Fruit fly (Drosophila melanogaster): Measurements from ENCODE around the gene Rat1.

Rat1 gene

DNA sequence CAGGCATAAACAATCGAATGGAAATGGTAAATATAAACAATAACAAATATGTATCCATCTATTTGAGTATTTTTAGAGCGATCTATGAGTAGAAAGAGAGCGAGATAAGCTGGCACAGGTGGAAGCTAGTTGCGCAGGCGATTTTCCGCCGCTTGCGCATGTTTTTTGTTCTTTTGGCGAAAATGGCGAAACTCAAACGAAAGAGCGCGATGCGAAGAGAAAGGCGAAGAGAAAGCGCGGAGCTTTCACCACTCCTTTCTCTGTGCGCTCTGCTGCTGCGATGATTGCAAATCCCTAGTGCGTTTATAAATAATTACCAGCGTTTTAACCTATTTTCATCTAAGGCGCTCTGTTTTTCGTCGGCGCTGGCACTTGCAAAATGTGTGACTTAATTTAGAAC is 33.8 kb downstream of the Rat1 start (continued):
- no peak for TF ChIP-seq CG14965 (GFP tag; optimal IDR thresholded peaks at IDR 0.05; ENCODE audit: borderline replicate concordance)
- TF ChIP-seq fru (optimal IDR thresholded peaks at IDR 0.05) = no peak
- 0 out of 3 replicates have a peak, but pooled peaks have one; percentile 49 for TF ChIP-seq z (GFP tag; IDR thresholded peaks at IDR 0.05)
- no peak for TF ChIP-seq CG4617 (GFP tag; optimal IDR thresholded peaks at IDR 0.05; ENCODE audit: borderline replicate concordance)
- TF ChIP-seq pzg (GFP tag; optimal IDR thresholded peaks at IDR 0.05) = no peak
- no peak for TF ChIP-seq pan (optimal IDR thresholded peaks at IDR 0.05)
- TF ChIP-seq pan (GFP tag; optimal IDR thresholded peaks at IDR 0.05 in 1 of 2, IDR thresholded peaks at IDR 0.05 in 1 of 2) = peak in 1 of 2 experiments; percentile 19
- no peak for TF ChIP-seq CG6272 (GFP tag; IDR thresholded peaks at IDR 0.05)
- TF ChIP-seq CG10321 (GFP tag; IDR thresholded peaks at IDR 0.05) = no peak
- TF ChIP-seq gcm2 (GFP tag; optimal IDR thresholded peaks at IDR 0.05) = no peak
- peak in 1 of 2 experiments; percentile 47 for TF ChIP-seq Trl (optimal IDR thresholded peaks at IDR 0.05)
- no peak for TF ChIP-seq Trl (GFP tag; optimal IDR thresholded peaks at IDR 0.05)
- no peak for TF ChIP-seq Sin3A (optimal IDR thresholded peaks at IDR 0.05)
- TF ChIP-seq Blimp-1 (GFP tag; optimal IDR thresholded peaks at IDR 0.05) = no peak
- no peak for TF ChIP-seq MBD-R2 (GFP tag; IDR thresholded peaks at IDR 0.05)
- TF ChIP-seq kah (GFP tag; optimal IDR thresholded peaks at IDR 0.05) = peak; percentile 54
- TF ChIP-seq toy (GFP tag; IDR thresholded peaks at IDR 0.05) = no peak

DNA sequence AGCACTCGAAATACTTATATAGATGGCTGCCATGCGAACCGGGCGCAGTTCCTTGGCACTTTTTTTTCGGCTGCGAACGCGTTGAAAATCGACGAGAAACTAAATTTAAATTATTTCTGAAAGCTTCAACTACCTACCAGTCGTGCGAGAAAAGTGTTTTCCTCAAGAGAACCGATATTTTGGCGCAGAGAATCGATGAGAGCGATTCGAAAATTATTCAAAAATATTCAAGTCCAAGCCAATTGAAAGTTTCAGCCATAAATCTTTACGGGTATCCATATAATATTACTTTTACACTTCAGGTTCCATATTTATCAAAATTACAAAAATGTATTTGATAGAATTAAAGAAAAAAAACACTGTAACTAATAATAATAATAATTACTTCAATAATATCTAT is 34.8 kb downstream of the Rat1 start, which contains the start of gene CG18304:
Gene CG18304, minus strand, starts transcription at position 101 of the 400 bp plus-strand sequence.
- TF ChIP-seq CG11247 (GFP tag; IDR thresholded peaks at IDR 0.05) = no peak
- 0 out of 2 replicates have a peak, but pooled peaks have one; percentile 7 for TF ChIP-seq CG17328 (GFP tag; IDR thresholded peaks at IDR 0.05)

DNA sequence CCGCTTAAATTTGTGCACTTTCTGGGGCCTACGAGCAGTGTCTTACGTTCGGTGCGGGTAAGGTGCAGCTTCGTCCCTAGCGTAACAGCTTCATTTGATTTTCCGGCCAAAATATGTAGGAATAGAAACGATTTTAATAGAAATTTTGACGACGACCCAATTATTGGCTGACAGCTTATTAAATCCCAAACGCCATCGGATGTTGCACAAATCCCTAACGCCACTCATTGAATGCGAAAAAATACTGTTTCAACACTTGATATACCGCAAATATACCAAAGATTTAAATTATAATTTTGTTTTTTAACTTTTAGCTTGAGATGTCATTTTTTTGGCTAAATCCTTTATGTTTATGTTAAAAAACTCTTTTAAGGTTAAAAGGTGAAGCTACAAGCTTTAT is 37.2 kb downstream of the Rat1 start, which contains the start of gene Fgop2:
Gene Fgop2, minus strand, starts transcription at position 202 of the 400 bp plus-strand sequence.
- TF ChIP-seq YL-1 (GFP tag; optimal IDR thresholded peaks at IDR 0.05) (peak; percentile 72), Dp (GFP tag; optimal IDR thresholded peaks at IDR 0.05) (peak; percentile 74), CG1603 (tag; optimal IDR thresholded peaks at IDR 0.05) (peak; percentile 51), cas (GFP tag; IDR thresholded peaks at IDR 0.05) (no peak), slbo (GFP tag; IDR thresholded peaks at IDR 0.05) (no peak), Stat92E (GFP tag; optimal IDR thresholded peaks at IDR 0.05) (no peak), CG13287 (GFP tag; IDR thresholded peaks at IDR 0.05; ENCODE audit: partially characterized antibody) (peak; percentile 38; the same call in 1 of the 2 replicates), grn (GFP tag; optimal IDR thresholded peaks at IDR 0.05) (no peak), sob (GFP tag; IDR thresholded peaks at IDR 0.05) (peak; percentile 20; the same call in 1 of the 2 replicates), MESR4 (GFP tag; optimal IDR thresholded peaks at IDR 0.05) (peak; percentile 81), Ets97D (GFP tag; optimal IDR thresholded peaks at IDR 0.05) (peak; percentile 20), BtbVII (GFP tag; optimal IDR thresholded peaks at IDR 0.05) (no peak), esg (GFP tag; conservative IDR thresholded peaks at IDR 0.05) (no peak), E2f2 (GFP tag; IDR thresholded peaks at IDR 0.05) (peak; percentile 82), hb (GFP tag; IDR thresholded peaks at IDR 0.05; ENCODE audit: partially characterized antibody) (no peak), Myb (GFP tag; optimal IDR thresholded peaks at IDR 0.05) (peak; percentile 4), Elba2 (GFP tag; optimal IDR thresholded peaks at IDR 0.05) (no peak), MBD-R2 (GFP tag; IDR thresholded peaks at IDR 0.05) (peak; percentile 69), BEAF-32 (GFP tag; optimal IDR thresholded peaks at IDR 0.05) (peak; percentile 25), pros (GFP tag; optimal IDR thresholded peaks at IDR 0.05) (no peak), lbe (GFP tag; optimal IDR thresholded peaks at IDR 0.05) (no peak), Med (GFP tag) (peak; percentile 47), CG9932 (GFP tag; IDR thresholded peaks at IDR 0.05) (no peak), chinmo (GFP tag; IDR thresholded peaks at IDR 0.05; ENCODE audit: partially characterized antibody) (no peak), trem (tag; optimal IDR thresholded peaks at IDR 0.05) (peak; percentile 41), cad (GFP tag; optimal IDR thresholded peaks at IDR 0.05) (peak; percentile 31), eve (GFP tag; optimal IDR thresholded peaks at IDR 0.05) (no peak), Hmr (GFP tag; optimal IDR thresholded peaks at IDR 0.05) (no peak), CG12659 (GFP tag; optimal IDR thresholded peaks at IDR 0.05) (peak; percentile 26), phol (tag; optimal IDR thresholded peaks at IDR 0.05) (peak; percentile 15), stwl (tag; optimal IDR thresholded peaks at IDR 0.05) (peak; percentile 83), pnt (GFP tag; optimal IDR thresholded peaks at IDR 0.05) (no peak)
